Worm (Caenorhabditis elegans): ENCODE data around the gene T24A6.20.

Gene T24A6.20

ce11 chrV:3585011-3585410, 32.1 kb downstream of the T24A6.20 start:
- TF ChIP-seq nhr-21 (tag; optimal IDR thresholded peaks at IDR 0.05): no peak
- TF ChIP-seq peb-1 (tag; optimal IDR thresholded peaks at IDR 0.05): no peak
- TF ChIP-seq nhr-25 (tag; optimal IDR thresholded peaks at IDR 0.05): no peak
- no peak for TF ChIP-seq unc-62 (GFP tag; optimal IDR thresholded peaks at IDR 0.05)
- no peak for TF ChIP-seq nhr-12 (tag; optimal IDR thresholded peaks at IDR 0.05)
- TF ChIP-seq lin-11 (tag; optimal IDR thresholded peaks at IDR 0.05): no peak
- TF ChIP-seq C34F6.9 (tag; optimal IDR thresholded peaks at IDR 0.05): no peak
- no peak for TF ChIP-seq lin-13 (GFP tag; optimal IDR thresholded peaks at IDR 0.05)
- TF ChIP-seq F13H6.1 (tag; optimal IDR thresholded peaks at IDR 0.05): no peak
- TF ChIP-seq nhr-237 (tag; optimal IDR thresholded peaks at IDR 0.05): no peak
- no peak for TF ChIP-seq elt-1 (tag; optimal IDR thresholded peaks at IDR 0.05)
- no peak for TF ChIP-seq crh-2 (tag; optimal IDR thresholded peaks at IDR 0.05)
- TF ChIP-seq nhr-6 (tag; optimal IDR thresholded peaks at IDR 0.05): no peak
- TF ChIP-seq nhr-129 (tag; optimal IDR thresholded peaks at IDR 0.05): no peak
- no peak for TF ChIP-seq lsy-2 (tag; optimal IDR thresholded peaks at IDR 0.05)
- TF ChIP-seq ztf-4 (tag; optimal IDR thresholded peaks at IDR 0.05): no peak
- TF ChIP-seq gmeb-1 (tag; optimal IDR thresholded peaks at IDR 0.05): no peak
- TF ChIP-seq blmp-1 (tag; optimal IDR thresholded peaks at IDR 0.05; ENCODE audit: insufficient read depth): no peak

ce11 chrV:3586014-3586689, 33.2 kb downstream of the T24A6.20 start, which contains the start of the genes rpl-11.1 and T22F3.2:
Gene rpl-11.1 (minus strand): TSS chrV:3586064.
Gene T22F3.2 (plus strand): TSS chrV:3586639.
- no peak for TF ChIP-seq elt-1 (tag; optimal IDR thresholded peaks at IDR 0.05)
- peak in 1 of 2 experiments; percentile 27 for TF ChIP-seq lsy-2 (tag; optimal IDR thresholded peaks at IDR 0.05)
- TF ChIP-seq unc-55 (GFP tag; optimal IDR thresholded peaks at IDR 0.05): peak; percentile 42
- no peak for TF ChIP-seq nhr-10 (tag; optimal IDR thresholded peaks at IDR 0.05)
- peak; percentile 34 for TF ChIP-seq nhr-129 (tag; optimal IDR thresholded peaks at IDR 0.05)
- TF ChIP-seq C34F6.9 (tag; optimal IDR thresholded peaks at IDR 0.05): peak; percentile 40
- peak; percentile 6 for TF ChIP-seq sma-9 (GFP tag; optimal IDR thresholded peaks at IDR 0.05)
- no peak for TF ChIP-seq sma-9 (tag; optimal IDR thresholded peaks at IDR 0.05)

- TF ChIP-seq nhr-25 (tag; optimal IDR thresholded peaks at IDR 0.05) (no peak), lin-39 (tag; optimal IDR thresholded peaks at IDR 0.05) (no peak), Y55F3AM.14 (GFP tag; optimal IDR thresholded peaks at IDR 0.05) (no peak), egl-27 (tag; optimal IDR thresholded peaks at IDR 0.05) (no peak), sma-3 (GFP tag; optimal IDR thresholded peaks at IDR 0.05) (peak; percentile 28), elt-1 (tag; optimal IDR thresholded peaks at IDR 0.05) (no peak), alr-1 (tag; optimal IDR thresholded peaks at IDR 0.05) (no peak), lin-11 (tag; optimal IDR thresholded peaks at IDR 0.05) (peak; percentile 37), nhr-237 (tag; optimal IDR thresholded peaks at IDR 0.05) (no peak), nhr-12 (tag; optimal IDR thresholded peaks at IDR 0.05) (no peak), snpc-4 (tag; optimal IDR thresholded peaks at IDR 0.05) (no peak), ceh-16 (tag; optimal IDR thresholded peaks at IDR 0.05) (no peak), F13H6.1 (tag; optimal IDR thresholded peaks at IDR 0.05) (peak; percentile 28), unc-55 (GFP tag; optimal IDR thresholded peaks at IDR 0.05) (peak; percentile 44), crh-2 (tag; optimal IDR thresholded peaks at IDR 0.05) (peak; percentile 21), fos-1 (tag; optimal IDR thresholded peaks at IDR 0.05) (no peak), nhr-6 (tag; optimal IDR thresholded peaks at IDR 0.05) (no peak), sma-9 (GFP tag; optimal IDR thresholded peaks at IDR 0.05) (peak; percentile 32), sma-9 (tag; optimal IDR thresholded peaks at IDR 0.05) (no peak), mdl-1 (tag; optimal IDR thresholded peaks at IDR 0.05) (no peak), nhr-11 (tag; optimal IDR thresholded peaks at IDR 0.05) (no peak), mab-5 (tag; optimal IDR thresholded peaks at IDR 0.05) (no peak), elt-3 (tag; optimal IDR thresholded peaks at IDR 0.05) (no peak), zag-1 (tag; optimal IDR thresholded peaks at IDR 0.05) (no peak), gmeb-1 (tag; optimal IDR thresholded peaks at IDR 0.05) (peak; percentile 40), lsy-2 (tag; optimal IDR thresholded peaks at IDR 0.05) (peak in 1 of 2 experiments; percentile 32), lin-13 (GFP tag; optimal IDR thresholded peaks at IDR 0.05) (peak; percentile 18), ztf-4 (tag; optimal IDR thresholded peaks at IDR 0.05) (no peak), ZK546.5 (tag; optimal IDR thresholded peaks at IDR 0.05) (no peak), unc-39 (tag; optimal IDR thresholded peaks at IDR 0.05) (no peak), nhr-23 (tag; optimal IDR thresholded peaks at IDR 0.05) (no peak), sem-4 (tag; optimal IDR thresholded peaks at IDR 0.05) (no peak), skn-1 (tag; optimal IDR thresholded peaks at IDR 0.05) (no peak), C34F6.9 (tag; optimal IDR thresholded peaks at IDR 0.05) (no peak), dmd-4 (tag; optimal IDR thresholded peaks at IDR 0.05) (no peak), ztf-11 (tag; optimal IDR thresholded peaks at IDR 0.05) (no peak), nhr-10 (tag; optimal IDR thresholded peaks at IDR 0.05) (no peak), blmp-1 (tag; optimal IDR thresholded peaks at IDR 0.05; ENCODE audit: insufficient read depth) (no peak), ceh-82 (tag; optimal IDR thresholded peaks at IDR 0.05) (no peak), peb-1 (tag; optimal IDR thresholded peaks at IDR 0.05) (no peak), nhr-77 (tag; optimal IDR thresholded peaks at IDR 0.05) (no peak)
Measured at ce11 chrV:3587633-3588032, 34.7 kb downstream of the T24A6.20 start.
